Comparison of ENCODE assay signal across 6 fruit fly cellular contexts in genomic region chr3R:15290642-15291118, dm6.
TF ChIP-seq lines count a peak whose summit lies in the region.

Gene CG45218, minus strand, starts transcription at chr3R:15290799.

- no peak for TF ChIP-seq CTCF in whole organism, embryonic (GFP tag; optimal IDR thresholded peaks at IDR 0.05; lab: Kevin White, UChicago)

TF ChIP-seq in whole organism, 6 proteins besides CTCF, POLR2A, EP300 and RAD21:
- peak; percentile 2 for TF ChIP-seq CG8478 (optimal IDR thresholded peaks at IDR 0.05; lab: Kevin White, UChicago)
- TF ChIP-seq pan (optimal IDR thresholded peaks at IDR 0.05; lab: Kevin White, UChicago), result no peak
- no peak for TF ChIP-seq Dll (optimal IDR thresholded peaks at IDR 0.05; lab: Kevin White, UChicago)
- no peak for TF ChIP-seq usp (GFP tag; optimal IDR thresholded peaks at IDR 0.05; lab: Kevin White, UChicago)
- TF ChIP-seq psq (optimal IDR thresholded peaks at IDR 0.05; lab: Kevin White, UChicago), result no peak

TF ChIP-seq in whole organism, adult, 20 proteins besides CTCF, POLR2A, EP300 and RAD21 (continues in another document):
- TF ChIP-seq Hr96 (GFP tag; optimal IDR thresholded peaks at IDR 0.05; lab: Kevin White, UChicago), result no peak
- TF ChIP-seq kay (GFP tag; lab: Kevin White, UChicago; ENCODE audit: borderline replicate concordance), result peak; percentile 95
- peak; percentile 78 for TF ChIP-seq tj (GFP tag; optimal IDR thresholded peaks at IDR 0.05; lab: Kevin White, UChicago)
- no peak for TF ChIP-seq CG5204 (GFP tag; optimal IDR thresholded peaks at IDR 0.05; lab: Kevin White, UChicago)
- no peak for TF ChIP-seq bab1 (GFP tag; optimal IDR thresholded peaks at IDR 0.05; lab: Kevin White, UChicago)
- peak; percentile 85 for TF ChIP-seq pad (GFP tag; optimal IDR thresholded peaks at IDR 0.05; lab: Kevin White, UChicago)
- peak; percentile 20 for TF ChIP-seq CG12768 (GFP tag; optimal IDR thresholded peaks at IDR 0.05; lab: Kevin White, UChicago)
- no peak for TF ChIP-seq cnc (optimal IDR thresholded peaks at IDR 0.05; lab: Kevin White, UChicago)
- no peak for TF ChIP-seq toe (GFP tag; optimal IDR thresholded peaks at IDR 0.05; lab: Kevin White, UChicago)
- no peak for TF ChIP-seq CG7045 (GFP tag; optimal IDR thresholded peaks at IDR 0.05; lab: Kevin White, UChicago)
- peak; percentile 2 for TF ChIP-seq CG7101 (tag; optimal IDR thresholded peaks at IDR 0.05; lab: Kevin White, UChicago)
- TF ChIP-seq CG14711 (tag; optimal IDR thresholded peaks at IDR 0.05; lab: Kevin White, UChicago), result no peak
- TF ChIP-seq cic (GFP tag; optimal IDR thresholded peaks at IDR 0.05; lab: Kevin White, UChicago), result peak; percentile 53
- no peak for TF ChIP-seq Clk (GFP tag; optimal IDR thresholded peaks at IDR 0.05; lab: Kevin White, UChicago)
- TF ChIP-seq Mnt (GFP tag; optimal IDR thresholded peaks at IDR 0.05; lab: Kevin White, UChicago), result peak; percentile 41
- no peak for TF ChIP-seq Crg-1 (GFP tag; optimal IDR thresholded peaks at IDR 0.05; lab: Kevin White, UChicago)
- TF ChIP-seq CG1620 (GFP tag; optimal IDR thresholded peaks at IDR 0.05; lab: Kevin White, UChicago), result peak; percentile 34
- TF ChIP-seq CG33017 (tag; optimal IDR thresholded peaks at IDR 0.05; lab: Kevin White, UChicago), result peak; percentile 15

TF ChIP-seq in whole organism, embryonic, 481 proteins besides CTCF, POLR2A, EP300 and RAD21 (continues in another document):
- TF ChIP-seq sisA (GFP tag; IDR thresholded peaks at IDR 0.05; lab: Robert Waterston, UW) (no peak), sd (tag; optimal IDR thresholded peaks at IDR 0.05; lab: Kevin White, UChicago) (peak; percentile 98), chinmo (GFP tag; IDR thresholded peaks at IDR 0.05; lab: Robert Waterston, UW; ENCODE audit: partially characterized antibody) (no peak), gcm2 (GFP tag; optimal IDR thresholded peaks at IDR 0.05; lab: Kevin White, UChicago) (peak; percentile 12), CG8924 (tag; optimal IDR thresholded peaks at IDR 0.05; lab: Kevin White, UChicago) (peak; percentile 42), CG6254 (GFP tag; optimal IDR thresholded peaks at IDR 0.05; lab: Kevin White, UChicago) (peak; percentile 14), sug (tag; optimal IDR thresholded peaks at IDR 0.05; lab: Kevin White, UChicago) (peak; percentile 4), grau (tag; optimal IDR thresholded peaks at IDR 0.05; lab: Kevin White, UChicago) (peak; percentile 5), CG7556 (GFP tag; optimal IDR thresholded peaks at IDR 0.05; lab: Kevin White, UChicago) (no peak), CG30403 (GFP tag; optimal IDR thresholded peaks at IDR 0.05; lab: Kevin White, UChicago) (no peak), CG1024 (GFP tag; IDR thresholded peaks at IDR 0.05; lab: Robert Waterston, UW) (no peak), CG12071 (GFP tag; optimal IDR thresholded peaks at IDR 0.05; lab: Kevin White, UChicago) (no peak), CG6175 (GFP tag; IDR thresholded peaks at IDR 0.05; lab: Robert Waterston, UW) (no peak), gro (GFP tag; optimal IDR thresholded peaks at IDR 0.05; lab: Kevin White, UChicago) (peak; percentile 14), lab (GFP tag; optimal IDR thresholded peaks at IDR 0.05; lab: Kevin White, UChicago) (peak; percentile 39), hb (GFP tag; IDR thresholded peaks at IDR 0.05; lab: Robert Waterston, UW; ENCODE audit: partially characterized antibody) (no peak), fd96Cb (tag; optimal IDR thresholded peaks at IDR 0.05; lab: Kevin White, UChicago) (no peak), Deaf1 (tag; optimal IDR thresholded peaks at IDR 0.05; lab: Kevin White, UChicago) (peak; percentile 46)

TF ChIP-seq in whole organism, prepupa, 60 proteins besides CTCF, POLR2A, EP300 and RAD21 (continues in another document):
- TF ChIP-seq CG9139 (GFP tag; optimal IDR thresholded peaks at IDR 0.05; lab: Kevin White, UChicago) (peak; percentile 7), CG16779 (tag; optimal IDR thresholded peaks at IDR 0.05; lab: Kevin White, UChicago) (peak; percentile 4), CG11762 (GFP tag; optimal IDR thresholded peaks at IDR 0.05; lab: Kevin White, UChicago; ENCODE audit: insufficient read depth) (no peak), CG8632 (GFP tag; optimal IDR thresholded peaks at IDR 0.05; lab: Kevin White, UChicago) (no peak), CG3919 (GFP tag; optimal IDR thresholded peaks at IDR 0.05; lab: Kevin White, UChicago) (peak; percentile 25), CG34406 (GFP tag; optimal IDR thresholded peaks at IDR 0.05; lab: Kevin White, UChicago) (no peak), dsx (GFP tag; optimal IDR thresholded peaks at IDR 0.05; lab: Kevin White, UChicago; ENCODE audit: poor library complexity, severe bottlenecking) (peak; percentile 63), CG32006 (GFP tag; optimal IDR thresholded peaks at IDR 0.05; lab: Kevin White, UChicago) (no peak), Sox102F (GFP tag; optimal IDR thresholded peaks at IDR 0.05; lab: Kevin White, UChicago) (peak; percentile 6), acj6 (GFP tag; optimal IDR thresholded peaks at IDR 0.05; lab: Kevin White, UChicago) (no peak), pdm3 (GFP tag; optimal IDR thresholded peaks at IDR 0.05; lab: Kevin White, UChicago) (no peak), salr (GFP tag; optimal IDR thresholded peaks at IDR 0.05; lab: Kevin White, UChicago) (peak in 1 of 2 experiments; percentile 0), esn (GFP tag; optimal IDR thresholded peaks at IDR 0.05; lab: Kevin White, UChicago) (no peak), CG1621 (tag; optimal IDR thresholded peaks at IDR 0.05; lab: Kevin White, UChicago) (peak; percentile 14), fkh (GFP tag; optimal IDR thresholded peaks at IDR 0.05; lab: Kevin White, UChicago) (no peak), CG10631 (GFP tag; optimal IDR thresholded peaks at IDR 0.05; lab: Kevin White, UChicago) (no peak), Sox14 (GFP tag; optimal IDR thresholded peaks at IDR 0.05; lab: Kevin White, UChicago) (peak; percentile 22), Eip78C (GFP tag; lab: Kevin White, UChicago) (peak; percentile 59)

TF ChIP-seq in whole organism, pupa, 21 proteins besides CTCF, POLR2A, EP300 and RAD21:
- TF ChIP-seq CG9948 (tag; optimal IDR thresholded peaks at IDR 0.05; lab: Kevin White, UChicago) (no peak), EcR (GFP tag; optimal IDR thresholded peaks at IDR 0.05; lab: Kevin White, UChicago) (peak; percentile 17), CG34367 (tag; optimal IDR thresholded peaks at IDR 0.05; lab: Kevin White, UChicago) (no peak), CG13204 (GFP tag; optimal IDR thresholded peaks at IDR 0.05; lab: Kevin White, UChicago) (peak; percentile 18), Snoo (tag; optimal IDR thresholded peaks at IDR 0.05; lab: Kevin White, UChicago) (peak; percentile 19), CG12605 (GFP tag; IDR thresholded peaks at IDR 0.05; lab: Robert Waterston, UW) (no peak), fd96Ca (GFP tag; IDR thresholded peaks at IDR 0.05; lab: Robert Waterston, UW) (no peak), CG15710 (tag; optimal IDR thresholded peaks at IDR 0.05; lab: Kevin White, UChicago) (no peak), rn (GFP tag; IDR thresholded peaks at IDR 0.05; lab: Robert Waterston, UW) (no peak), gl (tag; optimal IDR thresholded peaks at IDR 0.05; lab: Kevin White, UChicago) (no peak), CG17806 (tag; optimal IDR thresholded peaks at IDR 0.05; lab: Kevin White, UChicago) (no peak)

TF ChIP-seq in whole organism, wandering third instar larva, 38 proteins besides CTCF, POLR2A, EP300 and RAD21:
- TF ChIP-seq sage (GFP tag; optimal IDR thresholded peaks at IDR 0.05; lab: Kevin White, UChicago) (no peak), br (GFP tag; optimal IDR thresholded peaks at IDR 0.05; lab: Kevin White, UChicago) (peak; percentile 46), Vsx2 (GFP tag; optimal IDR thresholded peaks at IDR 0.05; lab: Kevin White, UChicago; ENCODE audit: partially characterized antibody) (peak; percentile 21), Dif (GFP tag; optimal IDR thresholded peaks at IDR 0.05; lab: Kevin White, UChicago; ENCODE audit: partially characterized antibody) (peak; percentile 68), CrebA (GFP tag; optimal IDR thresholded peaks at IDR 0.05; lab: Kevin White, UChicago; ENCODE audit: borderline replicate concordance) (no peak), OdsH (GFP tag; optimal IDR thresholded peaks at IDR 0.05; lab: Kevin White, UChicago) (peak; percentile 19), dmrt93B (GFP tag; optimal IDR thresholded peaks at IDR 0.05; lab: Kevin White, UChicago) (no peak), foxo (GFP tag; optimal IDR thresholded peaks at IDR 0.05; lab: Kevin White, UChicago) (peak in 1 of 2 experiments; percentile 23), Jra (GFP tag; optimal IDR thresholded peaks at IDR 0.05; lab: Kevin White, UChicago) (peak; percentile 55), woc (GFP tag; optimal IDR thresholded peaks at IDR 0.05; lab: Kevin White, UChicago) (no peak), jim (GFP tag; optimal IDR thresholded peaks at IDR 0.05; lab: Kevin White, UChicago) (no peak), Hr83 (GFP tag; optimal IDR thresholded peaks at IDR 0.05; lab: Kevin White, UChicago; ENCODE audit: poor library complexity, severe bottlenecking) (peak; percentile 78), h (GFP tag; optimal IDR thresholded peaks at IDR 0.05; lab: Kevin White, UChicago) (peak; percentile 68), usp (GFP tag; optimal IDR thresholded peaks at IDR 0.05; lab: Kevin White, UChicago) (no peak), Mio (GFP tag; optimal IDR thresholded peaks at IDR 0.05; lab: Kevin White, UChicago) (no peak), dl (GFP tag; optimal IDR thresholded peaks at IDR 0.05; lab: Kevin White, UChicago; ENCODE audit: insufficient read depth in 1 of 2, partially characterized antibody in 2 of 2) (peak in 1 of 2 experiments; percentile 7), pan (optimal IDR thresholded peaks at IDR 0.05; lab: Kevin White, UChicago) (no peak), N (GFP tag; optimal IDR thresholded peaks at IDR 0.05; lab: Kevin White, UChicago) (peak; percentile 45), HLH106 (tag; optimal IDR thresholded peaks at IDR 0.05; lab: Kevin White, UChicago) (no peak), sv (GFP tag; optimal IDR thresholded peaks at IDR 0.05; lab: Kevin White, UChicago) (no peak)
